Worm (Caenorhabditis elegans) whole organism, young adult: ENCODE data around the gene ttr-44.

ENCODE experiments used
- B0336.3 ChIP-seq: fragments of 200-800 bp; sonication (Bioruptor generic); IDR thresholded peaks from 2 replicates; pipeline ENCODE4 v1.3.6; 2022; ENCODE audit warnings: missing genetic modification characterization, missing compliant biosample characterization
- F23B12.7 ChIP-seq: sonication (generic microtip); optimal IDR thresholded peaks from 2 replicates; lab custom pipeline; 2017; ENCODE audit warnings: missing genetic modification characterization, mild to moderate bottlenecking, missing compliant biosample characterization, antibody characterized with exemption, moderate library complexity; ENCODE audit not compliant: insufficient read depth
- F33H1.4 ChIP-seq: fragments of 200-800 bp; sonication (Bioruptor generic); IDR thresholded peaks from 2 replicates; pipeline ENCODE4 v1.3.6; 2022; ENCODE audit warnings: missing genetic modification reagents, missing genetic modification characterization, missing compliant biosample characterization
- F39B2.1 ChIP-seq: fragments of 200-800 bp; sonication (Bioruptor generic); IDR thresholded peaks from 2 replicates; pipeline ENCODE4 v1.3.6; 2022; ENCODE audit warnings: missing genetic modification reagents, missing genetic modification characterization, missing compliant biosample characterization
- F52B5.7 ChIP-seq: sonication (generic microtip); optimal IDR thresholded peaks from 2 replicates; lab custom pipeline; 2016; ENCODE audit warnings: mild to moderate bottlenecking, missing genetic modification characterization, missing compliant biosample characterization
- T07F8.4 ChIP-seq: sonication (generic microtip); optimal IDR thresholded peaks from 2 replicates; lab custom pipeline; 2016; ENCODE audit warnings: mild to moderate bottlenecking, missing genetic modification characterization, moderate library complexity, missing compliant biosample characterization
- Y53G8AR.9 ChIP-seq: fragments of 200-800 bp; sonication (Bioruptor generic); conservative IDR thresholded peaks from 2 replicates; pipeline ENCODE4 v1.3.6; 2022; ENCODE audit warnings: missing genetic modification reagents, missing genetic modification characterization, missing compliant biosample characterization
- Y56A3A.18 ChIP-seq: fragments of 200-800 bp; sonication (Bioruptor generic); IDR thresholded peaks from 2 replicates; pipeline ENCODE4 v1.3.6; 2022; ENCODE audit warnings: missing genetic modification reagents, missing genetic modification characterization, missing compliant biosample characterization
- Y95B8A.8 ChIP-seq: fragments of 200-800 bp; sonication (Bioruptor generic); IDR thresholded peaks from 2 replicates; pipeline ENCODE4 v1.3.6; 2022; ENCODE audit warnings: missing genetic modification reagents, missing genetic modification characterization, missing compliant biosample characterization
- aptf-3 ChIP-seq: fragments of 200-800 bp; sonication (Bioruptor generic); IDR thresholded peaks from 2 replicates; pipeline ENCODE4 v1.3.6; 2022; ENCODE audit warnings: missing genetic modification characterization, missing compliant biosample characterization
- atf-7 ChIP-seq: sonication (generic microtip); optimal IDR thresholded peaks from 2 replicates; lab custom pipeline; 2017; ENCODE audit warnings: mild to moderate bottlenecking, missing genetic modification characterization, missing compliant biosample characterization
- athp-1 ChIP-seq: sonication (generic microtip); optimal IDR thresholded peaks from 2 replicates; lab custom pipeline; 2017; ENCODE audit warnings: mild to moderate bottlenecking, missing genetic modification characterization, missing compliant biosample characterization
- ccch-3 ChIP-seq: fragments of 200-800 bp; sonication (Bioruptor generic); optimal IDR thresholded peaks from 2 replicates; lab custom pipeline; 2018; ENCODE audit warnings: mild to moderate bottlenecking, missing genetic modification characterization, missing compliant biosample characterization
- ceh-79 ChIP-seq: sonication (generic microtip); optimal IDR thresholded peaks from 2 replicates; lab custom pipeline; 2017; ENCODE audit warnings: mild to moderate bottlenecking, missing genetic modification characterization, missing compliant biosample characterization
- ceh-91 ChIP-seq: fragments of 200-800 bp; sonication (Bioruptor generic); IDR thresholded peaks from 2 replicates; pipeline ENCODE4 v1.3.6; 2022; ENCODE audit warnings: missing genetic modification reagents, missing genetic modification characterization, missing compliant biosample characterization
- dox-1 ChIP-seq: fragments of 200-800 bp; sonication (Bioruptor generic); IDR thresholded peaks from 2 replicates; pipeline ENCODE4 v1.3.6; 2022; ENCODE audit warnings: missing genetic modification reagents, missing genetic modification characterization, missing compliant biosample characterization
- dpl-1 ChIP-seq: fragments of 150-350 bp; optimal IDR thresholded peaks from 2 replicates; lab custom pipeline; 2014; ENCODE audit warnings: missing biosample characterization, missing genetic modification reagents, missing genetic modification characterization
- efl-1 ChIP-seq: fragments of 150-350 bp; optimal IDR thresholded peaks from 2 replicates; lab custom pipeline; 2014; ENCODE audit warnings: missing biosample characterization, missing genetic modification reagents, missing genetic modification characterization
- egl-18 ChIP-seq: fragments of 200-800 bp; sonication (Bioruptor generic); IDR thresholded peaks from 2 replicates; pipeline ENCODE4 v1.3.6; 2022; ENCODE audit warnings: missing genetic modification reagents, missing genetic modification characterization, missing compliant biosample characterization
- egl-44 ChIP-seq: fragments of 200-800 bp; sonication (Bioruptor generic); IDR thresholded peaks from 2 replicates; pipeline ENCODE4 v1.3.6; 2022; ENCODE audit warnings: missing genetic modification reagents, missing genetic modification characterization, missing compliant biosample characterization
- ets-4 ChIP-seq: fragments of 200-800 bp; sonication (Bioruptor generic); optimal IDR thresholded peaks from 2 replicates; lab custom pipeline; 2018; ENCODE audit warnings: mild to moderate bottlenecking, missing genetic modification characterization, missing compliant biosample characterization
- fkh-3 ChIP-seq: sonication (generic microtip); optimal IDR thresholded peaks from 2 replicates; lab custom pipeline; 2016; ENCODE audit warnings: mild to moderate bottlenecking, missing genetic modification characterization, missing compliant biosample characterization
- hrde-1 ChIP-seq: sonication (generic microtip); optimal IDR thresholded peaks from 2 replicates; lab custom pipeline; 2016; ENCODE audit warnings: missing genetic modification characterization, mild to moderate bottlenecking, missing compliant biosample characterization, moderate library complexity, missing genotype, missing genetic modification reagents, borderline replicate concordance
- hsf-1 ChIP-seq: fragments of 200-800 bp; sonication (Bioruptor generic); IDR thresholded peaks from 2 replicates; pipeline ENCODE4 v1.3.6; 2022; ENCODE audit warnings: missing genetic modification reagents, missing genetic modification characterization, missing compliant biosample characterization
- let-607 ChIP-seq, 2 experiments: fragments of 200-800 bp in 1 of 2; sonication (Bioruptor generic) in 1 of 2; sonication (generic microtip) in 1 of 2; optimal IDR thresholded peaks; 2 replicates each; lab custom pipeline; 2016 to 2018; ENCODE audit warnings: mild to moderate bottlenecking in 2 of 2, missing compliant biosample characterization in 2 of 2, missing genetic modification characterization in 2 of 2, moderate library complexity in 2 of 2, missing genotype in 1 of 2
- lin-26 ChIP-seq: fragments of 200-800 bp; sonication (Bioruptor generic); IDR thresholded peaks from 2 replicates; pipeline ENCODE4 v1.3.6; 2022; ENCODE audit warnings: missing genetic modification reagents, missing genetic modification characterization, missing compliant biosample characterization
- lin-54 ChIP-seq: fragments of 200-800 bp; sonication (Bioruptor generic); optimal IDR thresholded peaks from 2 replicates; lab custom pipeline; 2018; ENCODE audit warnings: mild to moderate bottlenecking, missing genetic modification characterization, missing compliant biosample characterization
- lir-1 ChIP-seq: fragments of 200-800 bp; sonication (Bioruptor generic); conservative IDR thresholded peaks from 2 replicates; pipeline ENCODE4 v1.3.6; 2022; ENCODE audit warnings: missing genetic modification reagents, missing genetic modification characterization, missing compliant biosample characterization
- lsy-27 ChIP-seq: sonication (generic microtip); optimal IDR thresholded peaks from 2 replicates; lab custom pipeline; 2017; ENCODE audit warnings: missing genetic modification characterization, mild to moderate bottlenecking, missing compliant biosample characterization, antibody characterized with exemption, missing genotype, borderline replicate concordance; ENCODE audit not compliant: insufficient read depth
- madf-8 ChIP-seq: fragments of 200-800 bp; sonication (Bioruptor generic); conservative IDR thresholded peaks from 2 replicates; pipeline ENCODE4 v1.3.6; 2022; ENCODE audit warnings: missing genetic modification reagents, missing genetic modification characterization, missing compliant biosample characterization
- mcd-1 ChIP-seq: fragments of 200-800 bp; sonication (Bioruptor generic); IDR thresholded peaks from 2 replicates; pipeline ENCODE4 v1.3.6; 2022; ENCODE audit warnings: missing genetic modification reagents, missing genetic modification characterization, missing compliant biosample characterization
- nfya-2 ChIP-seq: fragments of 200-800 bp; sonication (Bioruptor generic); IDR thresholded peaks from 2 replicates; pipeline ENCODE4 v1.3.6; 2022; ENCODE audit warnings: missing genetic modification reagents, missing genetic modification characterization, missing compliant biosample characterization
- nhr-120 ChIP-seq: fragments of 200-800 bp; sonication (Bioruptor generic); IDR thresholded peaks from 2 replicates; pipeline ENCODE4 v1.3.6; 2022; ENCODE audit warnings: missing genetic modification characterization, missing compliant biosample characterization
- nhr-90 ChIP-seq: sonication (generic microtip); optimal IDR thresholded peaks from 2 replicates; lab custom pipeline; 2016; ENCODE audit warnings: missing genotype, mild to moderate bottlenecking, missing genetic modification characterization, missing compliant biosample characterization
- pha-4 ChIP-seq: fragments of 150-350 bp; sonication (generic microtip); optimal IDR thresholded peaks from 2 replicates; lab custom pipeline; 2014; ENCODE audit warnings: missing biosample characterization, missing genetic modification reagents, missing genetic modification characterization
- rpc-1 ChIP-seq, 2 experiments: fragments of 150-350 bp in 1 of 2; sonication (generic microtip) in 1 of 2; optimal IDR thresholded peaks; 2 replicates each; lab custom pipeline; 2014 to 2018; ENCODE audit warnings: missing biosample characterization in 1 of 2, missing genetic modification characterization in 1 of 2, missing genetic modification reagents in 1 of 2, missing genotype in 1 of 2
- snpc-1.1 ChIP-seq: sonication (generic microtip); optimal IDR thresholded peaks from 2 replicates; lab custom pipeline; 2017; ENCODE audit warnings: missing genetic modification characterization, mild to moderate bottlenecking, missing compliant biosample characterization, antibody characterized with exemption, moderate library complexity, missing genotype, missing genetic modification reagents; ENCODE audit not compliant: insufficient read depth
- snpc-3.4 ChIP-seq: sonication (generic microtip); optimal IDR thresholded peaks from 2 replicates; lab custom pipeline; 2017; ENCODE audit warnings: missing genetic modification characterization, mild to moderate bottlenecking, missing compliant biosample characterization, antibody characterized with exemption, moderate library complexity, missing genotype, missing genetic modification reagents
- snpc-4 ChIP-seq, 5 experiments: fragments of 150-350 bp in 1 of 5; sonication (generic microtip) in 4 of 5; optimal IDR thresholded peaks; 2 replicates each; lab custom pipeline; 2014 to 2018; ENCODE audit warnings: missing genetic modification characterization in 5 of 5, missing biosample characterization in 3 of 5, antibody characterized with exemption in 2 of 5, mild to moderate bottlenecking in 2 of 5, missing compliant biosample characterization in 2 of 5, missing genotype in 2 of 5, moderate library complexity in 2 of 5, missing genetic modification reagents in 1 of 5
- somi-1 ChIP-seq: fragments of 200-800 bp; sonication (Bioruptor generic); optimal IDR thresholded peaks from 2 replicates; lab custom pipeline; 2018; ENCODE audit warnings: mild to moderate bottlenecking, missing genetic modification characterization, missing compliant biosample characterization
- tbp1 ChIP-seq: fragments of 200-800 bp; sonication (Bioruptor generic); optimal IDR thresholded peaks from 2 replicates; lab custom pipeline; 2018; ENCODE audit warnings: mild to moderate bottlenecking, missing genetic modification characterization, missing compliant biosample characterization
- tlf-1 ChIP-seq: fragments of 200-800 bp; sonication (Bioruptor generic); optimal IDR thresholded peaks from 2 replicates; lab custom pipeline; 2018; ENCODE audit warnings: mild to moderate bottlenecking, missing genetic modification characterization, missing compliant biosample characterization
- zfh-2 ChIP-seq: fragments of 200-800 bp; sonication (Bioruptor generic); conservative IDR thresholded peaks from 2 replicates; pipeline ENCODE4 v1.3.6; 2022; ENCODE audit warnings: missing genetic modification reagents, missing genetic modification characterization, missing compliant biosample characterization
- ztf-22 ChIP-seq: fragments of 200-800 bp; sonication (Bioruptor generic); optimal IDR thresholded peaks from 2 replicates; lab custom pipeline; 2018; ENCODE audit warnings: mild to moderate bottlenecking, missing genetic modification characterization, moderate library complexity, missing compliant biosample characterization
- ztf-25 ChIP-seq: fragments of 200-800 bp; sonication (Bioruptor generic); IDR thresholded peaks from 2 replicates; pipeline ENCODE4 v1.3.6; 2022; ENCODE audit warnings: missing genetic modification reagents, missing genetic modification characterization, missing compliant biosample characterization
- ztf-3 ChIP-seq: fragments of 200-800 bp; sonication (Bioruptor generic); optimal IDR thresholded peaks from 2 replicates; lab custom pipeline; 2018; ENCODE audit warnings: mild to moderate bottlenecking, missing genetic modification characterization, missing compliant biosample characterization

The ttr-44 gene

ce11 chrV:13565197-13565596 is 34.7 kb upstream of the ttr-44 start (continued):
- TF ChIP-seq mcd-1 (GFP tag; lab: Robert Waterston, UW) (peak; percentile 96), ztf-25 (GFP tag; lab: Robert Waterston, UW) (no peak), atf-7 (tag; lab: Kevin White, UChicago) (peak; percentile 85), fkh-3 (no peak), aptf-3 (GFP tag; lab: Robert Waterston, UW) (no peak), hrde-1 (tag; lab: Kevin White, UChicago) (no peak), tlf-1 (peak; percentile 63), snpc-4 (GFP tag; optimal IDR thresholded peaks at IDR 0.05; lab: Kevin White, UChicago) (peak; percentile 19), snpc-4 (tag; optimal IDR thresholded peaks at IDR 0.05; lab: Kevin White, UChicago) (peak in 2 of 4 experiments; percentile 70 to 71), ceh-79 (tag; lab: Kevin White, UChicago) (no peak), T07F8.4 (tag; lab: Kevin White, UChicago) (no peak), efl-1 (GFP tag; lab: Kevin White, UChicago) (no peak), ceh-91 (GFP tag; lab: Robert Waterston, UW) (no peak), nfya-2 (GFP tag; lab: Robert Waterston, UW) (no peak), snpc-1.1 (tag; lab: Kevin White, UChicago) (no peak), ets-4 (GFP tag; lab: Kevin White, UChicago) (peak; percentile 68), F39B2.1 (no peak), zfh-2 (GFP tag; lab: Robert Waterston, UW) (no peak; the same call in 1 of the 2 replicates), egl-44 (GFP tag; lab: Robert Waterston, UW) (peak; percentile 85), lir-1 (GFP tag; lab: Robert Waterston, UW) (peak; percentile 57; the same call in 1 of the 2 replicates), F23B12.7 (peak; percentile 13), dpl-1 (GFP tag; lab: Kevin White, UChicago) (peak; percentile 0), ccch-3 (no peak), lsy-27 (tag; lab: Kevin White, UChicago) (no peak), ztf-22 (GFP tag; lab: Kevin White, UChicago) (peak; percentile 5), dox-1 (GFP tag; lab: Robert Waterston, UW) (peak; percentile 83), Y53G8AR.9 (peak; percentile 61; the same call in 1 of the 2 replicates), lin-26 (GFP tag; lab: Robert Waterston, UW) (no peak), Y95B8A.8 (GFP tag; lab: Robert Waterston, UW) (peak; percentile 38; the same call in 1 of the 2 replicates), athp-1 (peak; percentile 86), madf-8 (GFP tag; lab: Robert Waterston, UW) (no peak), Y56A3A.18 (GFP tag; lab: Robert Waterston, UW) (0 out of 2 replicates have a peak, but pooled peaks have one; percentile 67), nhr-120 (GFP tag; lab: Robert Waterston, UW) (no peak), snpc-3.4 (tag; lab: Kevin White, UChicago) (no peak), tbp1 (GFP tag; lab: Kevin White, UChicago) (peak; percentile 68), rpc-1 (optimal IDR thresholded peaks at IDR 0.05; lab: Kevin White, UChicago) (no peak), rpc-1 (tag; optimal IDR thresholded peaks at IDR 0.05; lab: Kevin White, UChicago) (no peak), somi-1 (GFP tag; lab: Kevin White, UChicago) (peak; percentile 82), let-607 (tag; optimal IDR thresholded peaks at IDR 0.05; lab: Kevin White, UChicago) (peak in 1 of 2 experiments; percentile 83), ztf-3 (GFP tag; lab: Kevin White, UChicago) (no peak), F52B5.7 (tag; lab: Kevin White, UChicago) (peak; percentile 9), nhr-90 (tag; lab: Kevin White, UChicago) (peak; percentile 56), lin-54 (GFP tag; lab: Kevin White, UChicago) (peak; percentile 76), hsf-1 (GFP tag; lab: Robert Waterston, UW) (peak; percentile 9; the same call in 1 of the 2 replicates), B0336.3 (GFP tag; lab: Robert Waterston, UW) (peak; percentile 57), F33H1.4 (GFP tag; lab: Robert Waterston, UW) (peak; percentile 22; the same call in 1 of the 2 replicates), pha-4 (tag; lab: Kevin White, UChicago) (peak; percentile 18), egl-18 (GFP tag; lab: Robert Waterston, UW) (no peak)
